Fruit fly (Drosophila melanogaster) whole organism, wandering third instar larva: ENCODE measurements around the gene CG33303.
A peak's percentile ranks its signal among the peaks of the same experiment; 100 is the strongest.

ENCODE experiments used
- Abd-B ChIP-seq: fragments of >200 bp; optimal IDR thresholded peaks from 2 replicates; lab custom pipeline; 2017; ENCODE audit warnings: missing biosample characterization, missing genetic modification characterization
- CG32264 ChIP-seq: fragments of 200-800 bp; sonication (Bioruptor generic); optimal IDR thresholded peaks from 2 replicates; lab custom pipeline; 2016; ENCODE audit warnings: missing biosample characterization, missing genetic modification characterization
- CG9705 ChIP-seq: fragments of 200-800 bp; sonication (Bioruptor generic); optimal IDR thresholded peaks from 2 replicates; lab custom pipeline; 2018; ENCODE audit warnings: missing biosample characterization, mild to moderate bottlenecking, missing genetic modification characterization
- Dfd ChIP-seq: fragments of >200 bp; optimal IDR thresholded peaks from 2 replicates; lab custom pipeline; 2017; ENCODE audit warnings: missing biosample characterization, missing genetic modification characterization
- Dif ChIP-seq: fragments of 200-275, 200-300 bp; sonication (Bioruptor generic); optimal IDR thresholded peaks from 2 replicates; lab custom pipeline; 2018; ENCODE audit warnings: missing biosample characterization, missing genetic modification characterization; ENCODE audit not compliant: partially characterized antibody
- GATAd ChIP-seq: sonication (Bioruptor generic); optimal IDR thresholded peaks from 2 replicates; lab custom pipeline; 2016; ENCODE audit warnings: missing biosample characterization, missing genetic modification characterization
- HLH106 ChIP-seq: fragments of 200-800 bp; optimal IDR thresholded peaks from 3 replicates; lab custom pipeline; 2019; ENCODE audit warnings: missing biosample characterization, mild to moderate bottlenecking, missing genetic modification characterization, moderate library complexity
- Hnf4 ChIP-seq: fragments of 200-800 bp; sonication (Bioruptor generic); optimal IDR thresholded peaks from 2 replicates; lab custom pipeline; 2016; ENCODE audit warnings: missing biosample characterization, mild to moderate bottlenecking, missing genetic modification characterization
- Hr78 ChIP-seq: fragments of >200 bp; optimal IDR thresholded peaks from 2 replicates; lab custom pipeline; 2017; ENCODE audit warnings: missing biosample characterization, missing genetic modification characterization
- Hr83 ChIP-seq: fragments of 200-300 bp; sonication (Bioruptor generic); optimal IDR thresholded peaks from 2 replicates; lab custom pipeline; 2016; ENCODE audit warnings: missing biosample characterization, mild to moderate bottlenecking, missing genetic modification characterization, moderate library complexity; ENCODE audit not compliant: poor library complexity, severe bottlenecking
- Jra ChIP-seq: sonication (Bioruptor generic); optimal IDR thresholded peaks from 2 replicates; lab custom pipeline; 2016; ENCODE audit warnings: missing biosample characterization, missing genetic modification characterization
- Mio ChIP-seq: sonication (Bioruptor generic); optimal IDR thresholded peaks from 2 replicates; lab custom pipeline; 2016; ENCODE audit warnings: missing biosample characterization, missing genetic modification characterization
- Myc ChIP-seq: fragments of >200 bp; optimal IDR thresholded peaks from 2 replicates; lab custom pipeline; 2017
- N ChIP-seq: fragments of >200 bp; optimal IDR thresholded peaks from 2 replicates; lab custom pipeline; 2018; ENCODE audit warnings: missing biosample characterization, missing external identifiers, missing genetic modification characterization
- OdsH ChIP-seq: fragments of 200-800 bp; sonication (Bioruptor generic); optimal IDR thresholded peaks from 2 replicates; lab custom pipeline; 2016; ENCODE audit warnings: missing biosample characterization, mild to moderate bottlenecking, missing genetic modification characterization
- Rel ChIP-seq, 2 experiments: fragments of 200-800 bp; sonication (Bioruptor generic) in 1 of 2; optimal IDR thresholded peaks; 2 replicates in 1 of 2; 3 replicates in 1 of 2; lab custom pipeline; 2016 to 2019; ENCODE audit warnings: mild to moderate bottlenecking in 2 of 2, missing biosample characterization in 2 of 2, missing genetic modification characterization in 2 of 2, moderate library complexity in 1 of 2
- Sp1 ChIP-seq: fragments of 200-800 bp; sonication (Bioruptor generic); optimal IDR thresholded peaks from 3 replicates; lab custom pipeline; 2019; ENCODE audit warnings: missing biosample characterization, mild to moderate bottlenecking, missing genetic modification characterization, moderate library complexity
- Vsx2 ChIP-seq: fragments of 200-300, 225-300 bp; sonication (Bioruptor generic); optimal IDR thresholded peaks from 2 replicates; lab custom pipeline; 2018; ENCODE audit warnings: missing biosample characterization, missing genetic modification characterization; ENCODE audit not compliant: partially characterized antibody
- br ChIP-seq: fragments of 200-800 bp; sonication (Bioruptor generic); optimal IDR thresholded peaks from 2 replicates; lab custom pipeline; 2016; ENCODE audit warnings: missing biosample characterization, missing genetic modification characterization
- brk ChIP-seq: fragments of 200-800 bp; sonication (Bioruptor generic); optimal IDR thresholded peaks from 2 replicates; lab custom pipeline; 2016; ENCODE audit warnings: missing biosample characterization, mild to moderate bottlenecking, missing genetic modification characterization
- dl ChIP-seq, 2 experiments: fragments of 175-275, 200-275 bp in 1 of 2; fragments of 200-275 bp in 1 of 2; sonication (Bioruptor generic); optimal IDR thresholded peaks; lab custom pipeline; 2018; ENCODE audit warnings: mild to moderate bottlenecking in 2 of 2, missing biosample characterization in 2 of 2, missing genetic modification characterization in 2 of 2, moderate library complexity in 2 of 2; ENCODE audit not compliant: partially characterized antibody in 2 of 2, insufficient read depth in 1 of 2
- dmrt93B ChIP-seq: fragments of 200-800 bp; sonication (Bioruptor generic); optimal IDR thresholded peaks from 2 replicates; lab custom pipeline; 2018; ENCODE audit warnings: missing biosample characterization, mild to moderate bottlenecking, missing genetic modification characterization
- dsf ChIP-seq: sonication (Bioruptor generic); optimal IDR thresholded peaks from 2 replicates; lab custom pipeline; 2016; ENCODE audit warnings: missing biosample characterization, missing genetic modification characterization, borderline replicate concordance
- ey ChIP-seq: fragments of 200-800 bp; sonication (Bioruptor generic); optimal IDR thresholded peaks from 2 replicates; lab custom pipeline; 2016; ENCODE audit warnings: missing biosample characterization, missing genetic modification characterization
- foxo ChIP-seq, 2 experiments: fragments of 200-800 bp; sonication (Bioruptor generic); optimal IDR thresholded peaks; 2 replicates in 1 of 2; 3 replicates in 1 of 2; lab custom pipeline; 2016 to 2017; ENCODE audit warnings: missing biosample characterization in 2 of 2, missing genetic modification characterization in 2 of 2
- fru ChIP-seq: fragments of 200-800 bp; sonication (Bioruptor generic); optimal IDR thresholded peaks from 3 replicates; lab custom pipeline; 2016; ENCODE audit warnings: missing biosample characterization, mild to moderate bottlenecking, missing genetic modification characterization
- h ChIP-seq: fragments of 200-800 bp; sonication (Bioruptor generic); optimal IDR thresholded peaks from 3 replicates; lab custom pipeline; 2016; ENCODE audit warnings: missing biosample characterization, mild to moderate bottlenecking, missing genetic modification characterization
- jim ChIP-seq: fragments of 175-275, 200-325 bp; sonication (Bioruptor generic); optimal IDR thresholded peaks from 2 replicates; lab custom pipeline; 2016; ENCODE audit warnings: missing biosample characterization, mild to moderate bottlenecking, missing genetic modification characterization
- lola ChIP-seq: fragments of >200 bp; optimal IDR thresholded peaks from 2 replicates; lab custom pipeline; 2017; ENCODE audit warnings: missing biosample characterization, missing genetic modification characterization
- pan ChIP-seq: fragments of >200 bp; optimal IDR thresholded peaks from 2 replicates; lab custom pipeline; 2017
- psq ChIP-seq: fragments of 200-800 bp; sonication (Bioruptor generic); optimal IDR thresholded peaks from 3 replicates; lab custom pipeline; 2017; ENCODE audit warnings: missing biosample characterization, mild to moderate bottlenecking, missing genetic modification characterization, moderate library complexity
- rgr ChIP-seq: fragments of 200-800 bp; sonication (Bioruptor generic); optimal IDR thresholded peaks from 3 replicates; lab custom pipeline; 2016; ENCODE audit warnings: missing biosample characterization, mild to moderate bottlenecking, missing genetic modification characterization
- sage ChIP-seq: fragments of 200-800 bp; sonication (Bioruptor generic); optimal IDR thresholded peaks from 2 replicates; lab custom pipeline; 2016; ENCODE audit warnings: missing biosample characterization, mild to moderate bottlenecking, missing genetic modification characterization
- sv ChIP-seq: fragments of 200-800 bp; sonication (Bioruptor generic); optimal IDR thresholded peaks from 3 replicates; lab custom pipeline; 2016; ENCODE audit warnings: missing biosample characterization, missing genetic modification characterization
- usp ChIP-seq: fragments of >200 bp; optimal IDR thresholded peaks from 2 replicates; lab custom pipeline; 2017; ENCODE audit warnings: missing biosample characterization, missing genetic modification characterization
- woc ChIP-seq: sonication (Bioruptor generic); optimal IDR thresholded peaks from 2 replicates; lab custom pipeline; 2016; ENCODE audit warnings: missing biosample characterization, mild to moderate bottlenecking, missing genetic modification characterization

CG33303 gene

dm6 chr2L:10393467-10393866 is 17.9 kb upstream of the CG33303 start:
- no peak for TF ChIP-seq CG32264
- TF ChIP-seq foxo (GFP tag; optimal IDR thresholded peaks at IDR 0.05; lab: Kevin White, UChicago): no peak
- no peak for TF ChIP-seq Abd-B (GFP tag; lab: Kevin White, UChicago)
- no peak for TF ChIP-seq woc (GFP tag; lab: Kevin White, UChicago)
- no peak for TF ChIP-seq brk (GFP tag; lab: Kevin White, UChicago)
- TF ChIP-seq pan (lab: Kevin White, UChicago): no peak
- no peak for TF ChIP-seq sage
- no peak for TF ChIP-seq Hr83 (GFP tag; lab: Kevin White, UChicago)
- no peak for TF ChIP-seq Hr78 (GFP tag; lab: Kevin White, UChicago)
- TF ChIP-seq usp (GFP tag; lab: Kevin White, UChicago): no peak
- no peak for TF ChIP-seq jim (GFP tag; lab: Kevin White, UChicago)
- no peak for TF ChIP-seq h (GFP tag; lab: Kevin White, UChicago)
- TF ChIP-seq HLH106: no peak
- TF ChIP-seq dl (GFP tag; optimal IDR thresholded peaks at IDR 0.05; lab: Kevin White, UChicago; ENCODE audit: insufficient read depth in 1 of 2, partially characterized antibody in 2 of 2): no peak
- TF ChIP-seq Vsx2 (GFP tag; lab: Kevin White, UChicago): no peak
- TF ChIP-seq Myc: no peak
- TF ChIP-seq, all 38 proteins: peak for 0

DNA sequence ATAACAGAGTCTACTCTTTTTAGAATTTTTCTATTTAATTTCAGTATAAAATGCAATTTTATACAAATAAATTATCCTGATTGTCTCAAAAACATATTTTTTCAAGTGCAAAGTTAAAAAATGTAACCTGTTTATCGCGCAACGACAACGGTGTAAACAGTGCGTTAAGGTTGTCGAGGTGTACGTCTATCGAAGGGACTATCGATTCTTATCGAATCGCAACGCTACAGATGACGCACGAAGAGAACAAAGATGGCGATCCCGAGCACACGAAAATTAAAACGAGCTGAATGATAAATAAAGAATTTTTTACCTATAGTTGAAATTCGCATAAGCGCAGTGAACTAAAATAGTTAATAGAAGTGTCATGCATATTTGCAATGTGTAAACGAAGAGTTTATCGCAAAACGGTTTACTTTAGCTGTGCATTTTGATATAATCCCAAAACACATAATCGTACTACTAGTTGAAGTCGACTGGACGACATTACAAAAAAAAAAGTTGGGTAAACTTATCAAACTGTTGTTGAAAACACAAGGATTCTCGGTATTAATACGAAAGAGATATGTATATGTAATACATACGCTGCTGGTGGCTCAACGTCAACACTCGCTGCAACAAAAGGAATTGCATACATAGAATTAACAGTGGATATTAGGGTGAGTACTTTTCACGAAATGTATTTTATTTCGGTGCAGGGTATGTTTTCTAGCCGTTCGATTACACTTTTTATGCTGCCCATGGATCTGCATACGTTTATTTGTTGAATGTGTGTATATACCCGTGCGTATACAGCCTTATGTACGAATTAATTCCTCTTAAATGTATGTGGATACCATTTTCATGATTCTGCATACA is 12.5 kb upstream of the CG33303 start, which contains the start of gene da:
Gene da (plus strand): TSS at position 237 of the 858 bp plus-strand sequence.
- TF ChIP-seq sv (peak; percentile 15), brk (GFP tag; lab: Kevin White, UChicago) (no peak), ey (GFP tag; lab: Kevin White, UChicago) (peak; percentile 33), Mio (no peak), rgr (GFP tag; lab: Kevin White, UChicago) (peak; percentile 55), Sp1 (GFP tag; lab: Kevin White, UChicago) (peak; percentile 47), h (GFP tag; lab: Kevin White, UChicago) (peak; percentile 56), sage (peak; percentile 31), dsf (GFP tag; lab: Kevin White, UChicago) (no peak), br (GFP tag; lab: Kevin White, UChicago) (no peak), CG32264 (no peak), psq (GFP tag; lab: Kevin White, UChicago) (peak; percentile 8), Hnf4 (GFP tag; lab: Kevin White, UChicago) (peak; percentile 52), dl (GFP tag; optimal IDR thresholded peaks at IDR 0.05; lab: Kevin White, UChicago; ENCODE audit: insufficient read depth in 1 of 2, partially characterized antibody in 2 of 2) (no peak), Dif (GFP tag; lab: Kevin White, UChicago) (no peak), fru (GFP tag; lab: Kevin White, UChicago) (peak; percentile 39), HLH106 (peak; percentile 61), foxo (GFP tag; optimal IDR thresholded peaks at IDR 0.05; lab: Kevin White, UChicago) (peak in 1 of 2 experiments; percentile 24), woc (GFP tag; lab: Kevin White, UChicago) (peak; percentile 64), Vsx2 (GFP tag; lab: Kevin White, UChicago) (no peak), Rel (GFP tag; optimal IDR thresholded peaks at IDR 0.05; lab: Kevin White, UChicago) (no peak), Rel (tag; optimal IDR thresholded peaks at IDR 0.05; lab: Kevin White, UChicago) (peak; percentile 39), Dfd (GFP tag; lab: Kevin White, UChicago) (no peak), Hr83 (GFP tag; lab: Kevin White, UChicago) (no peak), Hr78 (GFP tag; lab: Kevin White, UChicago) (no peak), dmrt93B (no peak), Jra (peak; percentile 56), lola (peak; percentile 69), N (GFP tag; lab: Kevin White, UChicago) (peak; percentile 94), CG9705 (peak; percentile 12)

DNA sequence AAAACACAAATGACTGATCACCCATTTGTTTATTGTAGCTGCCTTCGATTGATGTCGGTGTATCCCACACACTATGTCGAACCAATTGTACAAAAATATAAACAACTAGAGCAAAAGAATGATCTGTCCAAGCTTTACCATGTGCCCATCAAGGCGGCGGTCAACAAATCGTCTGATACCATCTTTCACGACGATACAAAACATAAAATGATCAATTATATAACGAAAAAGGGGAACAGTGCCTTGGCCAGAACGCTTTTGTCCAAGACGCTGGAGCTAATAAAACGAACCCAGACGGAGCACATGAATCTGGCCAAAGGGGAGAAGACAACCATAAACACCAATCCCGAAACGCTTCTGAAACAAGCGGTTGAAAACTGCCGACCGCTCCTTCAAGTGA is 11.3 kb upstream of the CG33303 start:
- TF ChIP-seq CG32264: no peak
- no peak for TF ChIP-seq Myc
- no peak for TF ChIP-seq Jra
- no peak for TF ChIP-seq jim (GFP tag; lab: Kevin White, UChicago)
- no peak for TF ChIP-seq Mio
- TF ChIP-seq Abd-B (GFP tag; lab: Kevin White, UChicago): no peak
- no peak for TF ChIP-seq Dfd (GFP tag; lab: Kevin White, UChicago)
- no peak for TF ChIP-seq pan (lab: Kevin White, UChicago)
- TF ChIP-seq GATAd: no peak
- TF ChIP-seq N (GFP tag; lab: Kevin White, UChicago): no peak
- TF ChIP-seq OdsH: no peak
- no peak for TF ChIP-seq Rel (GFP tag; optimal IDR thresholded peaks at IDR 0.05; lab: Kevin White, UChicago)
- no peak for TF ChIP-seq Rel (tag; optimal IDR thresholded peaks at IDR 0.05; lab: Kevin White, UChicago)
- no peak for TF ChIP-seq HLH106
- no peak for TF ChIP-seq dl (GFP tag; optimal IDR thresholded peaks at IDR 0.05; lab: Kevin White, UChicago; ENCODE audit: insufficient read depth in 1 of 2, partially characterized antibody in 2 of 2)
- TF ChIP-seq Hr78 (GFP tag; lab: Kevin White, UChicago): no peak
